Worm (Caenorhabditis elegans) whole organism, young adult: Measurements from ENCODE around the gene nspb-2.
A peak's percentile ranks its signal among the peaks of the same experiment; 100 is the strongest.

Experiments used
- B0035.1 ChIP-seq: sonication (generic microtip); optimal IDR thresholded peaks from 2 replicates; lab custom pipeline; 2016; ENCODE audit warnings: missing genetic modification characterization, mild to moderate bottlenecking, missing compliant biosample characterization, missing genotype, missing genetic modification reagents
- B0261.1 ChIP-seq: sonication (generic microtip); optimal IDR thresholded peaks from 2 replicates; lab custom pipeline; 2016; ENCODE audit warnings: mild to moderate bottlenecking, missing genetic modification characterization, moderate library complexity, missing compliant biosample characterization
- B0336.3 ChIP-seq: fragments of 200-800 bp; sonication (Bioruptor generic); IDR thresholded peaks from 2 replicates; pipeline ENCODE4 v1.3.6; 2022; ENCODE audit warnings: missing genetic modification characterization, missing compliant biosample characterization
- F10E7.11 ChIP-seq: sonication (generic microtip); optimal IDR thresholded peaks from 2 replicates; lab custom pipeline; 2017; ENCODE audit warnings: mild to moderate bottlenecking, missing genetic modification characterization, moderate library complexity, missing compliant biosample characterization
- F23B12.7 ChIP-seq: sonication (generic microtip); optimal IDR thresholded peaks from 2 replicates; lab custom pipeline; 2017; ENCODE audit warnings: missing genetic modification characterization, mild to moderate bottlenecking, missing compliant biosample characterization, antibody characterized with exemption, moderate library complexity; ENCODE audit not compliant: insufficient read depth
- F33H1.4 ChIP-seq: fragments of 200-800 bp; sonication (Bioruptor generic); IDR thresholded peaks from 2 replicates; pipeline ENCODE4 v1.3.6; 2022; ENCODE audit warnings: missing genetic modification reagents, missing genetic modification characterization, missing compliant biosample characterization
- F37B4.10 ChIP-seq: fragments of 200-800 bp; sonication (Bioruptor generic); IDR thresholded peaks from 2 replicates; pipeline ENCODE4 v1.3.6; 2022; ENCODE audit warnings: missing genetic modification characterization, missing compliant biosample characterization
- F49E8.2 ChIP-seq: sonication (generic microtip); optimal IDR thresholded peaks from 3 replicates; lab custom pipeline; 2017; ENCODE audit warnings: missing genetic modification characterization, mild to moderate bottlenecking, missing compliant biosample characterization, antibody characterized with exemption, moderate library complexity; ENCODE audit not compliant: insufficient read depth
- F55B11.4 ChIP-seq: sonication (generic microtip); optimal IDR thresholded peaks from 2 replicates; lab custom pipeline; 2016; ENCODE audit warnings: missing compliant biosample characterization, missing genetic modification characterization, borderline replicate concordance; ENCODE audit not compliant: insufficient read depth
- T26A5.8 ChIP-seq: sonication (generic microtip); optimal IDR thresholded peaks from 2 replicates; lab custom pipeline; 2016; ENCODE audit warnings: missing genetic modification characterization, missing compliant biosample characterization
- Y53F4B.3 ChIP-seq: fragments of 200-800 bp; sonication (Bioruptor generic); IDR thresholded peaks from 2 replicates; pipeline ENCODE4 v1.3.6; 2022; ENCODE audit warnings: missing genetic modification reagents, missing genetic modification characterization, missing compliant biosample characterization
- Y53G8AR.9 ChIP-seq: fragments of 200-800 bp; sonication (Bioruptor generic); conservative IDR thresholded peaks from 2 replicates; pipeline ENCODE4 v1.3.6; 2022; ENCODE audit warnings: missing genetic modification reagents, missing genetic modification characterization, missing compliant biosample characterization
- Y67H2A.10 ChIP-seq: fragments of 200-800 bp; sonication (Bioruptor generic); conservative IDR thresholded peaks from 2 replicates; pipeline ENCODE4 v1.3.6; 2022; ENCODE audit warnings: missing genetic modification reagents, missing genetic modification characterization, missing compliant biosample characterization
- Y95B8A.8 ChIP-seq: fragments of 200-800 bp; sonication (Bioruptor generic); IDR thresholded peaks from 2 replicates; pipeline ENCODE4 v1.3.6; 2022; ENCODE audit warnings: missing genetic modification reagents, missing genetic modification characterization, missing compliant biosample characterization
- atf-7 ChIP-seq: sonication (generic microtip); optimal IDR thresholded peaks from 2 replicates; lab custom pipeline; 2017; ENCODE audit warnings: mild to moderate bottlenecking, missing genetic modification characterization, missing compliant biosample characterization
- attf-6 ChIP-seq: fragments of 200-800 bp; sonication (Bioruptor generic); IDR thresholded peaks from 2 replicates; pipeline ENCODE4 v1.3.6; 2022; ENCODE audit warnings: missing genetic modification reagents, missing genetic modification characterization, missing compliant biosample characterization
- bed-2 ChIP-seq: fragments of 200-800 bp; sonication (Bioruptor generic); IDR thresholded peaks from 2 replicates; pipeline ENCODE4 v1.3.6; 2022; ENCODE audit warnings: missing genetic modification reagents, missing genetic modification characterization, missing compliant biosample characterization
- ccch-3 ChIP-seq: fragments of 200-800 bp; sonication (Bioruptor generic); optimal IDR thresholded peaks from 2 replicates; lab custom pipeline; 2018; ENCODE audit warnings: mild to moderate bottlenecking, missing genetic modification characterization, missing compliant biosample characterization
- cebp-2 ChIP-seq: fragments of 200-800 bp; sonication (Bioruptor generic); IDR thresholded peaks from 2 replicates; pipeline ENCODE4 v1.3.6; 2022; ENCODE audit warnings: missing genetic modification characterization, missing compliant biosample characterization
- ceh-40 ChIP-seq: fragments of 200-800 bp; sonication (Bioruptor generic); IDR thresholded peaks from 2 replicates; pipeline ENCODE4 v1.3.6; 2022; ENCODE audit warnings: missing genetic modification characterization, missing compliant biosample characterization
- chd-7 ChIP-seq: sonication (generic microtip); optimal IDR thresholded peaks from 2 replicates; lab custom pipeline; 2016; ENCODE audit warnings: mild to moderate bottlenecking, missing genetic modification characterization, moderate library complexity, missing compliant biosample characterization
- die-1 ChIP-seq: sonication (generic microtip); optimal IDR thresholded peaks from 2 replicates; lab custom pipeline; 2016; ENCODE audit warnings: missing genotype, mild to moderate bottlenecking, missing genetic modification characterization, missing compliant biosample characterization
- dox-1 ChIP-seq: fragments of 200-800 bp; sonication (Bioruptor generic); IDR thresholded peaks from 2 replicates; pipeline ENCODE4 v1.3.6; 2022; ENCODE audit warnings: missing genetic modification reagents, missing genetic modification characterization, missing compliant biosample characterization
- efl-1 ChIP-seq: fragments of 150-350 bp; optimal IDR thresholded peaks from 2 replicates; lab custom pipeline; 2014; ENCODE audit warnings: missing biosample characterization, missing genetic modification reagents, missing genetic modification characterization
- egl-18 ChIP-seq: fragments of 200-800 bp; sonication (Bioruptor generic); IDR thresholded peaks from 2 replicates; pipeline ENCODE4 v1.3.6; 2022; ENCODE audit warnings: missing genetic modification reagents, missing genetic modification characterization, missing compliant biosample characterization
- egrh-3 ChIP-seq: fragments of 200-800 bp; sonication (Bioruptor generic); IDR thresholded peaks from 2 replicates; pipeline ENCODE4 v1.3.6; 2022; ENCODE audit warnings: missing genetic modification reagents, missing genetic modification characterization, missing compliant biosample characterization
- ets-4 ChIP-seq: fragments of 200-800 bp; sonication (Bioruptor generic); optimal IDR thresholded peaks from 2 replicates; lab custom pipeline; 2018; ENCODE audit warnings: mild to moderate bottlenecking, missing genetic modification characterization, missing compliant biosample characterization
- fkh-3 ChIP-seq: sonication (generic microtip); optimal IDR thresholded peaks from 2 replicates; lab custom pipeline; 2016; ENCODE audit warnings: mild to moderate bottlenecking, missing genetic modification characterization, missing compliant biosample characterization
- hlh-12 ChIP-seq: sonication (generic microtip); optimal IDR thresholded peaks from 2 replicates; lab custom pipeline; 2016; ENCODE audit warnings: missing genetic modification characterization, missing compliant biosample characterization
- hlh-26 ChIP-seq: fragments of 200-800 bp; sonication (Bioruptor generic); conservative IDR thresholded peaks from 2 replicates; pipeline ENCODE4 v1.3.6; 2022; ENCODE audit warnings: missing genetic modification reagents, missing genetic modification characterization, missing compliant biosample characterization
- hsf-1 ChIP-seq: fragments of 200-800 bp; sonication (Bioruptor generic); IDR thresholded peaks from 2 replicates; pipeline ENCODE4 v1.3.6; 2022; ENCODE audit warnings: missing genetic modification reagents, missing genetic modification characterization, missing compliant biosample characterization
- let-526 ChIP-seq: fragments of 200-800 bp; sonication (Bioruptor generic); IDR thresholded peaks from 2 replicates; pipeline ENCODE4 v1.3.6; 2022; ENCODE audit warnings: missing genetic modification reagents, missing genetic modification characterization, missing compliant biosample characterization
- lsy-27 ChIP-seq: sonication (generic microtip); optimal IDR thresholded peaks from 2 replicates; lab custom pipeline; 2017; ENCODE audit warnings: missing genetic modification characterization, mild to moderate bottlenecking, missing compliant biosample characterization, antibody characterized with exemption, missing genotype, borderline replicate concordance; ENCODE audit not compliant: insufficient read depth
- madf-3 ChIP-seq: fragments of 200-800 bp; sonication (Bioruptor generic); IDR thresholded peaks from 2 replicates; pipeline ENCODE4 v1.3.6; 2022; ENCODE audit warnings: missing genetic modification reagents, missing genetic modification characterization, missing compliant biosample characterization
- mxl-1 ChIP-seq: sonication (generic microtip); optimal IDR thresholded peaks from 2 replicates; lab custom pipeline; 2016; ENCODE audit warnings: missing genetic modification characterization, missing compliant biosample characterization
- nfya-2 ChIP-seq: fragments of 200-800 bp; sonication (Bioruptor generic); IDR thresholded peaks from 2 replicates; pipeline ENCODE4 v1.3.6; 2022; ENCODE audit warnings: missing genetic modification reagents, missing genetic modification characterization, missing compliant biosample characterization
- nfyb-1 ChIP-seq: fragments of 200-800 bp; sonication (Bioruptor generic); IDR thresholded peaks from 2 replicates; pipeline ENCODE4 v1.3.6; 2022; ENCODE audit warnings: missing genetic modification reagents, missing genetic modification characterization, missing compliant biosample characterization
- nhr-120 ChIP-seq: fragments of 200-800 bp; sonication (Bioruptor generic); IDR thresholded peaks from 2 replicates; pipeline ENCODE4 v1.3.6; 2022; ENCODE audit warnings: missing genetic modification characterization, missing compliant biosample characterization
- nhr-179 ChIP-seq: sonication (generic microtip); optimal IDR thresholded peaks from 2 replicates; lab custom pipeline; 2016; ENCODE audit warnings: mild to moderate bottlenecking, missing genetic modification characterization, missing compliant biosample characterization
- pbrm-1 ChIP-seq: fragments of 200-800 bp; sonication (Bioruptor generic); IDR thresholded peaks from 2 replicates; pipeline ENCODE4 v1.3.6; 2022; ENCODE audit warnings: missing genetic modification reagents, missing genetic modification characterization, missing compliant biosample characterization
- repo-1 ChIP-seq: sonication (generic microtip); optimal IDR thresholded peaks from 2 replicates; lab custom pipeline; 2017; ENCODE audit warnings: mild to moderate bottlenecking, missing genetic modification characterization, missing compliant biosample characterization
- sdz-38 ChIP-seq: sonication (generic microtip); optimal IDR thresholded peaks from 2 replicates; lab custom pipeline; 2016; ENCODE audit warnings: missing genotype, missing genetic modification characterization, missing compliant biosample characterization
- sea-2 ChIP-seq: fragments of 200-800 bp; sonication (Bioruptor generic); IDR thresholded peaks from 2 replicates; pipeline ENCODE4 v1.3.6; 2022; ENCODE audit warnings: missing genetic modification characterization, missing compliant biosample characterization
- snpc-3.4 ChIP-seq: sonication (generic microtip); optimal IDR thresholded peaks from 2 replicates; lab custom pipeline; 2017; ENCODE audit warnings: missing genetic modification characterization, mild to moderate bottlenecking, missing compliant biosample characterization, antibody characterized with exemption, moderate library complexity, missing genotype, missing genetic modification reagents
- somi-1 ChIP-seq: fragments of 200-800 bp; sonication (Bioruptor generic); optimal IDR thresholded peaks from 2 replicates; lab custom pipeline; 2018; ENCODE audit warnings: mild to moderate bottlenecking, missing genetic modification characterization, missing compliant biosample characterization
- tbx-9 ChIP-seq: sonication (generic microtip); optimal IDR thresholded peaks from 2 replicates; lab custom pipeline; 2016; ENCODE audit warnings: borderline replicate concordance, missing genetic modification characterization, inconsistent platforms, missing compliant biosample characterization
- tlf-1 ChIP-seq: fragments of 200-800 bp; sonication (Bioruptor generic); optimal IDR thresholded peaks from 2 replicates; lab custom pipeline; 2018; ENCODE audit warnings: mild to moderate bottlenecking, missing genetic modification characterization, missing compliant biosample characterization
- unc-130 ChIP-seq: sonication (generic microtip); optimal IDR thresholded peaks from 2 replicates; lab custom pipeline; 2016; ENCODE audit warnings: missing genetic modification reagents, missing genetic modification characterization, missing compliant biosample characterization
- zim-3 ChIP-seq: sonication (generic microtip); optimal IDR thresholded peaks from 2 replicates; lab custom pipeline; 2017; ENCODE audit warnings: mild to moderate bottlenecking, missing genetic modification characterization, moderate library complexity, missing compliant biosample characterization

Gene nspb-2

DNA sequence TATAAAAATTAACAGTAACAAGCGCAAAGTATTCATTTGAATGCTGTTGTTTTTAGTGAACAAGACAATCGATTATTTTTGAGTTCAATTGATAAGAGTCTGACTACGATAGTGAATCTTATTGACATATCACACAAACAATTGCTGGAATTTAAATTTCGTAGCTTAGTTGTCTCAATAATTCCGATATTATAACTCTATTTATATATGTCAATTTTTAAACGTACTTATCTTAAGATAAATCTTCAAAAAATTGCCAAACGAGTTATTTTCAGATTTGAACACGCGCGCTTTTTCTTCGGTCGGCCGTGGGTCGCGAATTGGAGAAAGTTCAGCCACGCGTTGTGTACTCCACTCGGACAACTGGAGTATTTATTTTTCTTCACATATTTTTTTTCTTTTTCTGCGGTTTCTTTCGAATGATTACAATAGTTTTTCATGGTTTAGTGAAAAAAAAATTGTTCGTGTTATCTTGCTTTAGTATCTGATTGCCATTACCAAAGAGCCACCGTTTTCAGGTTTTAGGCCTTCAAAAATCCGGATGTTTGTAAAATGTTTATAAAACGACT is 40.3 kb downstream of the nspb-2 start, which contains the start of the genes cest-5.1 and C01B10.9 (continued):
- no peak for TF ChIP-seq hlh-12
- TF ChIP-seq pbrm-1 (GFP tag; lab: Robert Waterston, UW): no peak
- TF ChIP-seq tbx-9 (tag; lab: Kevin White, UChicago): no peak
- TF ChIP-seq F55B11.4 (tag; lab: Kevin White, UChicago): no peak
- no peak for TF ChIP-seq sdz-38 (tag; lab: Kevin White, UChicago)
- no peak for TF ChIP-seq nhr-179 (tag; lab: Kevin White, UChicago)
- TF ChIP-seq zim-3 (tag; lab: Kevin White, UChicago): no peak
- TF ChIP-seq F37B4.10 (GFP tag; lab: Robert Waterston, UW): no peak
- no peak; the same call in 1 of the 2 replicates for TF ChIP-seq dox-1 (GFP tag; lab: Robert Waterston, UW)
- TF ChIP-seq die-1 (tag; lab: Kevin White, UChicago): no peak
- TF ChIP-seq egl-18 (GFP tag; lab: Robert Waterston, UW): no peak
- TF ChIP-seq efl-1: peak; percentile 72
- no peak for TF ChIP-seq hlh-26 (GFP tag; lab: Robert Waterston, UW)
- no peak for TF ChIP-seq nfyb-1
- no peak for TF ChIP-seq tlf-1 (GFP tag; lab: Kevin White, UChicago)
- no peak for TF ChIP-seq Y53F4B.3 (GFP tag; lab: Robert Waterston, UW)
- TF ChIP-seq Y95B8A.8: no peak
- no peak for TF ChIP-seq lsy-27
- no peak for TF ChIP-seq nfya-2 (GFP tag; lab: Robert Waterston, UW)
- peak; percentile 53; the same call in 1 of the 2 replicates for TF ChIP-seq attf-6 (GFP tag; lab: Robert Waterston, UW)
- no peak for TF ChIP-seq mxl-1 (tag; lab: Kevin White, UChicago)
- TF ChIP-seq chd-7 (tag; lab: Kevin White, UChicago): no peak
- TF ChIP-seq egrh-3 (GFP tag; lab: Robert Waterston, UW): no peak
- TF ChIP-seq atf-7 (tag; lab: Kevin White, UChicago): no peak
- TF ChIP-seq ets-4 (GFP tag; lab: Kevin White, UChicago): no peak
- no peak for TF ChIP-seq B0261.1
- no peak for TF ChIP-seq sea-2 (GFP tag; lab: Robert Waterston, UW)
- no peak for TF ChIP-seq fkh-3 (tag; lab: Kevin White, UChicago)
- TF ChIP-seq bed-2 (GFP tag; lab: Robert Waterston, UW): peak; percentile 64; the same call in 1 of the 2 replicates
- no peak for TF ChIP-seq B0336.3
- no peak for TF ChIP-seq B0035.1
- peak; percentile 50 for TF ChIP-seq snpc-3.4
- TF ChIP-seq F23B12.7 (tag; lab: Kevin White, UChicago): no peak
- TF ChIP-seq F33H1.4 (GFP tag; lab: Robert Waterston, UW): no peak; the same call in none of the 2 replicates
- TF ChIP-seq somi-1 (GFP tag; lab: Kevin White, UChicago): no peak
- TF ChIP-seq hsf-1 (GFP tag; lab: Robert Waterston, UW): no peak
- TF ChIP-seq Y67H2A.10 (GFP tag; lab: Robert Waterston, UW): peak; percentile 18; the same call in 1 of the 2 replicates
- TF ChIP-seq cebp-2 (GFP tag; lab: Robert Waterston, UW): no peak
- TF ChIP-seq Y53G8AR.9 (GFP tag; lab: Robert Waterston, UW): no peak
- TF ChIP-seq ceh-40 (GFP tag; lab: Robert Waterston, UW): no peak
- TF ChIP-seq F49E8.2 (tag; lab: Kevin White, UChicago): no peak
- peak; percentile 87 for TF ChIP-seq unc-130 (GFP tag; lab: Kevin White, UChicago)
- TF ChIP-seq let-526 (GFP tag; lab: Robert Waterston, UW): no peak
- TF ChIP-seq T26A5.8 (tag; lab: Kevin White, UChicago): no peak
- TF ChIP-seq repo-1 (tag; lab: Kevin White, UChicago): no peak
- TF ChIP-seq nhr-120 (GFP tag; lab: Robert Waterston, UW): no peak
- TF ChIP-seq madf-3: no peak
- TF ChIP-seq F10E7.11 (tag; lab: Kevin White, UChicago): no peak
- no peak for TF ChIP-seq ccch-3
